Worm (Caenorhabditis elegans): Measurements from ENCODE around the gene rbc-2.

rbc-2 gene

ce11 chrIII:2552382-2552781 is 23.9 kb upstream of the rbc-2 start:
- no peak for TF ChIP-seq hlh-12 (tag; optimal IDR thresholded peaks at IDR 0.05)
- TF ChIP-seq fkh-3 (tag; optimal IDR thresholded peaks at IDR 0.05) = no peak
- TF ChIP-seq K11D2.4 (GFP tag; IDR thresholded peaks at IDR 0.05) = no peak
- no peak for TF ChIP-seq attf-6 (GFP tag; IDR thresholded peaks at IDR 0.05)
- TF ChIP-seq snpc-3.4 (tag; optimal IDR thresholded peaks at IDR 0.05) = no peak
- no peak for TF ChIP-seq pha-4 (tag; optimal IDR thresholded peaks at IDR 0.05)
- no peak for TF ChIP-seq ztf-28 (GFP tag; IDR thresholded peaks at IDR 0.05)
- TF ChIP-seq nhr-80 (tag; optimal IDR thresholded peaks at IDR 0.05) = no peak
- TF ChIP-seq lin-26 (GFP tag; IDR thresholded peaks at IDR 0.05) = no peak
- TF ChIP-seq hrde-1 (tag; optimal IDR thresholded peaks at IDR 0.05; ENCODE audit: borderline replicate concordance) = no peak
- no peak for TF ChIP-seq ets-4 (GFP tag; optimal IDR thresholded peaks at IDR 0.05)
- no peak for TF ChIP-seq repo-1 (tag; optimal IDR thresholded peaks at IDR 0.05)
- no peak for TF ChIP-seq B0019.2 (GFP tag; conservative IDR thresholded peaks at IDR 0.05)
- no peak for TF ChIP-seq F52B5.7 (tag; optimal IDR thresholded peaks at IDR 0.05)
- TF ChIP-seq aptf-2 (GFP tag; conservative IDR thresholded peaks at IDR 0.05) = no peak
- no peak for TF ChIP-seq mxl-1 (tag; optimal IDR thresholded peaks at IDR 0.05)
- no peak for TF ChIP-seq cebp-1 (GFP tag; IDR thresholded peaks at IDR 0.05)
- no peak for TF ChIP-seq cebp-1 (tag; optimal IDR thresholded peaks at IDR 0.05)
- TF ChIP-seq lin-35 (GFP tag; optimal IDR thresholded peaks at IDR 0.05) = no peak

ce11 chrIII:2551981-2552380 is 23.5 kb upstream of the rbc-2 start:
- TF ChIP-seq atf-7 (tag; optimal IDR thresholded peaks at IDR 0.05) (peak; percentile 4), lag-1 (GFP tag; IDR thresholded peaks at IDR 0.05) (no peak)

ce11 chrIII:2549620-2550019 is 21.1 kb upstream of the rbc-2 start, which contains the start of gene feh-1:
Gene feh-1 (plus strand): TSS chrIII:2549920.
- TF ChIP-seq bed-2 (GFP tag; IDR thresholded peaks at IDR 0.05) = no peak
- TF ChIP-seq F37B4.10 (GFP tag; IDR thresholded peaks at IDR 0.05) = no peak
- no peak for TF ChIP-seq B0336.3 (GFP tag; IDR thresholded peaks at IDR 0.05)
- TF ChIP-seq F22D6.2 (tag; optimal IDR thresholded peaks at IDR 0.05) = no peak
- TF ChIP-seq dpff-1 (tag; optimal IDR thresholded peaks at IDR 0.05) = no peak
- no peak for TF ChIP-seq let-607 (tag; optimal IDR thresholded peaks at IDR 0.05)
- TF ChIP-seq tlf-1 (GFP tag; optimal IDR thresholded peaks at IDR 0.05) = no peak
- no peak for TF ChIP-seq hrde-1 (tag; optimal IDR thresholded peaks at IDR 0.05; ENCODE audit: borderline replicate concordance)
- no peak for TF ChIP-seq T26A5.8 (tag; optimal IDR thresholded peaks at IDR 0.05)
- no peak for TF ChIP-seq ets-4 (GFP tag; optimal IDR thresholded peaks at IDR 0.05)
- TF ChIP-seq F39B2.1 (GFP tag; IDR thresholded peaks at IDR 0.05) = no peak

- TF ChIP-seq ets-4 (GFP tag; optimal IDR thresholded peaks at IDR 0.05) = no peak
- no peak for TF ChIP-seq xnd-1 (tag; optimal IDR thresholded peaks at IDR 0.05)
- TF ChIP-seq F55B11.4 (tag; optimal IDR thresholded peaks at IDR 0.05; ENCODE audit: borderline replicate concordance, insufficient read depth) = no peak
- TF ChIP-seq cebp-2 (GFP tag; IDR thresholded peaks at IDR 0.05) = no peak
- no peak for TF ChIP-seq nhr-179 (tag; optimal IDR thresholded peaks at IDR 0.05)
- TF ChIP-seq nfyb-1 (GFP tag; IDR thresholded peaks at IDR 0.05) = peak; percentile 94
- TF ChIP-seq unc-130 (GFP tag; optimal IDR thresholded peaks at IDR 0.05) = no peak
- no peak for TF ChIP-seq mes-4 (tag; optimal IDR thresholded peaks at IDR 0.05)
- no peak for TF ChIP-seq akir-1 (GFP tag; optimal IDR thresholded peaks at IDR 0.05)
- TF ChIP-seq him-1 (tag; optimal IDR thresholded peaks at IDR 0.05) = peak; percentile 39
- TF ChIP-seq somi-1 (GFP tag; optimal IDR thresholded peaks at IDR 0.05) = no peak
- no peak for TF ChIP-seq snpc-4 (GFP tag; optimal IDR thresholded peaks at IDR 0.05)
- no peak for TF ChIP-seq snpc-4 (tag; optimal IDR thresholded peaks at IDR 0.05)
- TF ChIP-seq hsf-1 (GFP tag; IDR thresholded peaks at IDR 0.05) = peak; percentile 63; the same call in 1 of the 2 replicates
- no peak for TF ChIP-seq athp-1 (tag; optimal IDR thresholded peaks at IDR 0.05)
- TF ChIP-seq hmg-1.2 (GFP tag; IDR thresholded peaks at IDR 0.05) = no peak
- TF ChIP-seq ekl-4 (GFP tag; IDR thresholded peaks at IDR 0.05) = no peak
- no peak for TF ChIP-seq lin-40 (tag; optimal IDR thresholded peaks at IDR 0.05)
Observed at ce11 chrIII:2546298-2546697, 17.8 kb upstream of the rbc-2 start.
